Fruit fly (Drosophila melanogaster) whole organism, pupa: Measurements from ENCODE around the gene CG14442.

Source experiments
- CG10348 ChIP-seq: fragments of 200-800 bp; sonication (Bioruptor generic); IDR thresholded peaks from 2 replicates; pipeline ENCODE4 v1.3.6; 2022; ENCODE audit warnings: missing biosample characterization, missing genetic modification characterization
- CG12605 ChIP-seq: fragments of 200-800 bp; sonication (Bioruptor generic); IDR thresholded peaks from 2 replicates; pipeline ENCODE4 v1.3.6; 2022; ENCODE audit warnings: missing biosample characterization, missing genetic modification characterization
- CG13204 ChIP-seq: fragments of 200-800 bp; sonication (Bioruptor generic); optimal IDR thresholded peaks from 2 replicates; lab custom pipeline; 2018; ENCODE audit warnings: missing biosample characterization, mild to moderate bottlenecking, missing genetic modification characterization, moderate library complexity
- CG14655 ChIP-seq: fragments of 200-800 bp; sonication (Bioruptor generic); optimal IDR thresholded peaks from 3 replicates; lab custom pipeline; 2017; ENCODE audit warnings: mild to moderate bottlenecking, missing biosample characterization, missing genetic modification reagents, missing genetic modification characterization
- CG15710 ChIP-seq: fragments of 200-800 bp; sonication (Bioruptor generic); optimal IDR thresholded peaks from 2 replicates; lab custom pipeline; 2018; ENCODE audit warnings: missing biosample characterization, mild to moderate bottlenecking, missing genetic modification characterization, moderate library complexity
- CG17806 ChIP-seq: fragments of 200-800 bp; sonication (Bioruptor generic); optimal IDR thresholded peaks from 2 replicates; lab custom pipeline; 2018; ENCODE audit warnings: missing biosample characterization, mild to moderate bottlenecking, missing genetic modification characterization, moderate library complexity
- CG32121 ChIP-seq: fragments of 200-800 bp; sonication (Bioruptor generic); IDR thresholded peaks from 2 replicates; pipeline ENCODE4 v1.3.6; 2022; ENCODE audit warnings: missing biosample characterization, missing genetic modification characterization
- CG34367 ChIP-seq: fragments of 200-800 bp; sonication (Bioruptor generic); optimal IDR thresholded peaks from 2 replicates; lab custom pipeline; 2018; ENCODE audit warnings: missing biosample characterization, mild to moderate bottlenecking, missing genetic modification characterization
- CG4496 ChIP-seq: fragments of 200-800 bp; sonication (Bioruptor generic); IDR thresholded peaks from 3 replicates; pipeline ENCODE4 v1.3.6; 2022; ENCODE audit warnings: missing biosample characterization, missing genetic modification characterization
- CG8159 ChIP-seq: fragments of 200-800 bp; sonication (Bioruptor generic); optimal IDR thresholded peaks from 3 replicates; lab custom pipeline; 2018; ENCODE audit warnings: missing biosample characterization, mild to moderate bottlenecking, missing genetic modification characterization, moderate library complexity
- CG8301 ChIP-seq: fragments of 200-800 bp; sonication (Bioruptor generic); optimal IDR thresholded peaks from 2 replicates; lab custom pipeline; 2018; ENCODE audit warnings: missing biosample characterization, mild to moderate bottlenecking, missing genetic modification characterization
- CG9948 ChIP-seq: fragments of 200-800 bp; sonication (Bioruptor generic); optimal IDR thresholded peaks from 2 replicates; lab custom pipeline; 2018; ENCODE audit warnings: missing biosample characterization, mild to moderate bottlenecking, missing genetic modification characterization, moderate library complexity
- D1 ChIP-seq: fragments of 200-800 bp; sonication (Bioruptor generic); optimal IDR thresholded peaks from 2 replicates; lab custom pipeline; 2018; ENCODE audit warnings: missing biosample characterization, mild to moderate bottlenecking, missing genetic modification characterization, moderate library complexity
- EcR ChIP-seq: fragments of 200-800 bp; sonication (Bioruptor generic); optimal IDR thresholded peaks from 3 replicates; lab custom pipeline; 2019; ENCODE audit warnings: missing biosample characterization, missing genetic modification characterization, mild to moderate bottlenecking, moderate library complexity, missing genetic modification reagents
- Ets98B ChIP-seq: fragments of 200-800 bp; sonication (Bioruptor generic); IDR thresholded peaks from 2 replicates; pipeline ENCODE4 v1.3.6; 2022; ENCODE audit warnings: missing biosample characterization, missing genetic modification characterization
- Pif1A ChIP-seq: fragments of 200-800 bp; sonication (Bioruptor generic); optimal IDR thresholded peaks from 3 replicates; lab custom pipeline; 2016; ENCODE audit warnings: missing biosample characterization, missing genetic modification characterization
- Pif1B ChIP-seq: fragments of 200-800 bp; sonication (Bioruptor generic); optimal IDR thresholded peaks from 3 replicates; lab custom pipeline; 2016; ENCODE audit warnings: missing biosample characterization, missing genetic modification characterization
- Snoo ChIP-seq: fragments of 200-800 bp; sonication (Bioruptor generic); optimal IDR thresholded peaks from 3 replicates; lab custom pipeline; 2017; ENCODE audit warnings: missing biosample characterization, mild to moderate bottlenecking, missing genetic modification characterization, inconsistent platforms
- fd96Ca ChIP-seq: fragments of 200-800 bp; sonication (Bioruptor generic); IDR thresholded peaks from 3 replicates; pipeline ENCODE4 v1.3.6; 2022; ENCODE audit warnings: missing biosample characterization, missing genetic modification characterization
- gl ChIP-seq: fragments of 200-800 bp; sonication (Bioruptor generic); optimal IDR thresholded peaks from 2 replicates; lab custom pipeline; 2018; ENCODE audit warnings: missing biosample characterization, mild to moderate bottlenecking, missing genetic modification characterization
- rn ChIP-seq: fragments of 200-800 bp; sonication (Bioruptor generic); IDR thresholded peaks from 2 replicates; pipeline ENCODE4 v1.3.6; 2022; ENCODE audit warnings: missing biosample characterization, missing genetic modification characterization

The CG14442 gene

dm6 chrX:6702591-6702990 is 7.8 kb upstream of the CG14442 start:
- TF ChIP-seq fd96Ca (GFP tag; lab: Robert Waterston, UW) (peak; percentile 31; the same call in 1 of the 3 replicates), CG34367 (no peak), Pif1B (no peak), CG12605 (GFP tag; lab: Robert Waterston, UW) (peak; percentile 32; the same call in 1 of the 2 replicates), CG4496 (peak; percentile 67), CG32121 (GFP tag; lab: Robert Waterston, UW) (peak; percentile 31; the same call in 1 of the 2 replicates)
- TF ChIP-seq, all 21 proteins: peak for 4

- TF ChIP-seq CG8159 (tag; lab: Kevin White, UChicago) (peak; percentile 83), CG4496 (peak; percentile 88), CG15710 (tag; lab: Kevin White, UChicago) (peak; percentile 78), CG12605 (GFP tag; lab: Robert Waterston, UW) (peak; percentile 53; the same call in 1 of the 2 replicates), CG17806 (tag; lab: Kevin White, UChicago) (peak; percentile 74), CG32121 (GFP tag; lab: Robert Waterston, UW) (peak; percentile 83), Snoo (peak; percentile 9), CG8301 (tag; lab: Kevin White, UChicago) (peak; percentile 80), fd96Ca (GFP tag; lab: Robert Waterston, UW) (peak; percentile 66; the same call in 2 of the 3 replicates), CG9948 (tag; lab: Kevin White, UChicago) (peak; percentile 74), CG14655 (GFP tag; lab: Kevin White, UChicago) (peak; percentile 82), gl (tag; lab: Kevin White, UChicago) (peak; percentile 33), CG13204 (GFP tag; lab: Kevin White, UChicago) (peak; percentile 54), Ets98B (GFP tag; lab: Robert Waterston, UW) (peak; percentile 78), EcR (GFP tag; lab: Kevin White, UChicago) (no peak), CG10348 (GFP tag; lab: Robert Waterston, UW) (0 out of 2 replicates have a peak, but pooled peaks have one; percentile 45), D1 (peak; percentile 43), Pif1A (GFP tag; lab: Kevin White, UChicago) (peak; percentile 74), CG34367 (peak; percentile 74), rn (GFP tag; lab: Robert Waterston, UW) (peak; percentile 51), Pif1B (peak; percentile 67)
These were observed 7.2 kb upstream of the CG14442 start for dm6 chrX:6702028-6702433.

dm6 chrX:6700990-6701530 is 6.3 kb upstream of the CG14442 start:
- no peak for TF ChIP-seq CG14655 (GFP tag; lab: Kevin White, UChicago)
- TF ChIP-seq Pif1A (GFP tag; lab: Kevin White, UChicago), result no peak
- TF ChIP-seq CG34367, result no peak
- TF ChIP-seq fd96Ca (GFP tag; lab: Robert Waterston, UW), result no peak
- TF ChIP-seq CG17806 (tag; lab: Kevin White, UChicago), result no peak
- no peak for TF ChIP-seq EcR (GFP tag; lab: Kevin White, UChicago)
- no peak for TF ChIP-seq CG15710 (tag; lab: Kevin White, UChicago)
- TF ChIP-seq CG12605 (GFP tag; lab: Robert Waterston, UW), result no peak
- no peak for TF ChIP-seq Snoo
- TF ChIP-seq D1, result no peak

- TF ChIP-seq Pif1A (GFP tag; lab: Kevin White, UChicago) (peak; percentile 10), EcR (GFP tag; lab: Kevin White, UChicago) (peak; percentile 25), CG12605 (GFP tag; lab: Robert Waterston, UW) (no peak)
These were observed 5.6 kb upstream of the CG14442 start for dm6 chrX:6700263-6700989.

dm6 chrX:6699255-6699885 is 4.6 kb upstream of the CG14442 start, which contains the start of gene CG14441:
Gene CG14441, plus strand, starts transcription at chrX:6699508.
- TF ChIP-seq CG32121 (GFP tag; lab: Robert Waterston, UW) (no peak; the same call in 1 of the 2 replicates), D1 (no peak), CG13204 (GFP tag; lab: Kevin White, UChicago) (peak; percentile 67), CG15710 (tag; lab: Kevin White, UChicago) (peak; percentile 44), rn (GFP tag; lab: Robert Waterston, UW) (no peak), CG8301 (tag; lab: Kevin White, UChicago) (peak; percentile 43), CG4496 (peak; percentile 63; the same call in 2 of the 3 replicates), gl (tag; lab: Kevin White, UChicago) (peak; percentile 16), Ets98B (GFP tag; lab: Robert Waterston, UW) (no peak; the same call in 1 of the 2 replicates), CG9948 (tag; lab: Kevin White, UChicago) (peak; percentile 24), EcR (GFP tag; lab: Kevin White, UChicago) (peak; percentile 54), CG17806 (tag; lab: Kevin White, UChicago) (peak; percentile 24), CG14655 (GFP tag; lab: Kevin White, UChicago) (peak; percentile 41), CG34367 (no peak), CG10348 (GFP tag; lab: Robert Waterston, UW) (no peak), fd96Ca (GFP tag; lab: Robert Waterston, UW) (no peak), Pif1B (peak; percentile 71), Pif1A (GFP tag; lab: Kevin White, UChicago) (peak; percentile 68), CG8159 (tag; lab: Kevin White, UChicago) (peak; percentile 53), Snoo (peak; percentile 15), CG12605 (GFP tag; lab: Robert Waterston, UW) (peak; percentile 38; the same call in 1 of the 2 replicates)
